Worm (Caenorhabditis elegans) whole organism, L4/young adult: ENCODE measurements around the gene W08E12.4.

Experiments
- W03F9.2 ChIP-seq: fragments of 150-350 bp; optimal IDR thresholded peaks from 2 replicates; lab custom pipeline; 2014; ENCODE audit warnings: missing biosample characterization, missing genetic modification characterization
- dao-5 ChIP-seq: sonication (generic microtip); optimal IDR thresholded peaks from 2 replicates; lab custom pipeline; 2016; ENCODE audit warnings: missing genotype, missing genetic modification characterization, moderate library complexity, missing compliant biosample characterization
- him-1 ChIP-seq: sonication (generic microtip); optimal IDR thresholded peaks from 2 replicates; lab custom pipeline; 2016; ENCODE audit warnings: missing genotype, missing genetic modification reagents, missing genetic modification characterization, missing compliant biosample characterization

DNA sequence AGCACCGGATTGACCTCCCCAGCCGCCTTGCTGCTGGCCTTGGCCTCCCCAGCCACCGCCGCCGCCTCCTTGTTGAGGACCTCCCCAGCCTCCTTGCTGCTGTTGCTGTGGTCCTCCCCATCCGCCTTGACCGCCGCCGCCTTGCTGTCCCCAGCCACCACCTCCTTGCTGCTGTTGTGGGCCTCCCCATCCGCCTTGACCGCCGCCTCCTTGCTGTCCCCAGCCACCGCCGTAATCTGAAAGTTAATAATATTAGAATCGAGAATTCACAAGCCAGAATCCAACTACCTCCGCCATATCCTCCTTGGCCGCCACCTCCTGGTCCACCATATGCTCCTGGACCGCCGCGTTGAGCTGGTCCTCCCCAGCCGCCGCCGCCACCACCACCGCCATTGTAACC is 35.1 kb downstream of the W08E12.4 start:
- TF ChIP-seq W03F9.2 (tag; lab: Kevin White, UChicago) (no peak), him-1 (tag; lab: Kevin White, UChicago) (no peak), dao-5 (tag; lab: Kevin White, UChicago) (no peak)
